Worm (Caenorhabditis elegans): ENCODE data around the gene D2024.4.

ce11 chrIV:7188030-7188429 is 43.0 kb upstream of the D2024.4 start, which contains the start of gene C42D4.13:
- TF ChIP-seq W03F9.2 (tag; optimal IDR thresholded peaks at IDR 0.05) (no peak), him-1 (tag; optimal IDR thresholded peaks at IDR 0.05) (no peak)

All from whole organism, L4/young adult.